Fruit fly (Drosophila melanogaster) whole organism, embryonic: Measurements from ENCODE around the gene CG10232.
A peak's percentile ranks its signal among the peaks of the same experiment; 100 is the strongest.

Experiments used
- Awh ChIP-seq: fragments of 200-800 bp; sonication (Bioruptor generic); IDR thresholded peaks from 2 replicates; pipeline ENCODE4, ENCODE4 v1.3.6; 2022; ENCODE audit warnings: missing biosample characterization, missing genetic modification characterization
- BEAF-32 ChIP-seq: fragments of 200-800 bp; sonication (Bioruptor generic); optimal IDR thresholded peaks from 3 replicates; lab custom pipeline; 2017; ENCODE audit warnings: missing biosample characterization, missing genetic modification characterization, mild to moderate bottlenecking, moderate library complexity, missing genetic modification reagents
- CG10321 ChIP-seq: fragments of 200-800 bp; sonication (Bioruptor generic); IDR thresholded peaks from 2 replicates; pipeline ENCODE4 v1.3.6; 2022; ENCODE audit warnings: missing biosample characterization, missing genetic modification characterization
- CG11247 ChIP-seq: fragments of 200-800 bp; sonication (Bioruptor generic); IDR thresholded peaks from 2 replicates; pipeline ENCODE4 v1.3.6; 2022; ENCODE audit warnings: missing biosample characterization, missing genetic modification characterization
- CG12071 ChIP-seq: fragments of 200-800 bp; sonication (Bioruptor generic); optimal IDR thresholded peaks from 3 replicates; lab custom pipeline; 2018; ENCODE audit warnings: missing biosample characterization, mild to moderate bottlenecking, missing genetic modification characterization
- CG14050 ChIP-seq: fragments of 200-800 bp; sonication (Bioruptor generic); IDR thresholded peaks from 3 replicates; pipeline ENCODE4 v1.3.6; 2022; ENCODE audit warnings: missing biosample characterization, missing genetic modification characterization
- CG14710 ChIP-seq: fragments of 200-800 bp; sonication (Bioruptor generic); optimal IDR thresholded peaks from 3 replicates; lab custom pipeline; 2019; ENCODE audit warnings: missing biosample characterization, mild to moderate bottlenecking, missing genetic modification characterization, moderate library complexity
- CG15479 ChIP-seq: fragments of 200-800 bp; sonication (Bioruptor generic); optimal IDR thresholded peaks from 3 replicates; lab custom pipeline; 2019; ENCODE audit warnings: missing biosample characterization, mild to moderate bottlenecking, missing genetic modification characterization, moderate library complexity
- CG15696 ChIP-seq: fragments of 200-800 bp; sonication (Bioruptor generic); optimal IDR thresholded peaks from 2 replicates; lab custom pipeline; 2019; ENCODE audit warnings: missing biosample characterization, mild to moderate bottlenecking, missing genetic modification characterization, moderate library complexity
- CG17359 ChIP-seq: fragments of 200-800 bp; sonication (Bioruptor generic); optimal IDR thresholded peaks from 3 replicates; lab custom pipeline; 2018; ENCODE audit warnings: missing biosample characterization, mild to moderate bottlenecking, missing genetic modification characterization, moderate library complexity
- CG17361 ChIP-seq: fragments of 200-800 bp; sonication (Bioruptor generic); IDR thresholded peaks from 3 replicates; pipeline ENCODE4 v1.3.6; 2022; ENCODE audit warnings: missing biosample characterization, missing genetic modification characterization
- CG2120 ChIP-seq: fragments of 200-800 bp; sonication (Bioruptor generic); optimal IDR thresholded peaks from 3 replicates; lab custom pipeline; 2016; ENCODE audit warnings: missing biosample characterization, missing genetic modification characterization
- CG2712 ChIP-seq: fragments of 200-800 bp; optimal IDR thresholded peaks from 3 replicates; lab custom pipeline; 2019; ENCODE audit warnings: missing biosample characterization, mild to moderate bottlenecking, missing genetic modification characterization, moderate library complexity
- CG30431 ChIP-seq: fragments of 200-800 bp; sonication (Bioruptor generic); optimal IDR thresholded peaks from 2 replicates; lab custom pipeline; 2017; ENCODE audit warnings: missing biosample characterization, missing genetic modification characterization
- CG3163 ChIP-seq: fragments of 200-800 bp; sonication (Bioruptor generic); optimal IDR thresholded peaks from 3 replicates; lab custom pipeline; 2016; ENCODE audit warnings: missing biosample characterization, missing genetic modification characterization
- CG33213 ChIP-seq: fragments of 200-800 bp; sonication (Bioruptor generic); optimal IDR thresholded peaks from 3 replicates; lab custom pipeline; 2016; ENCODE audit warnings: missing biosample characterization, missing genetic modification characterization
- CG3726 ChIP-seq: fragments of 200-800 bp; sonication (Bioruptor generic); IDR thresholded peaks from 3 replicates; pipeline ENCODE4, ENCODE4 v1.3.6; 2022; ENCODE audit warnings: missing biosample characterization, missing genetic modification characterization
- CG3995 ChIP-seq: fragments of 200-800 bp; sonication (Bioruptor generic); optimal IDR thresholded peaks from 3 replicates; lab custom pipeline; 2016; ENCODE audit warnings: missing biosample characterization, missing genetic modification characterization
- CG4404 ChIP-seq: fragments of 200-800 bp; sonication (Bioruptor generic); IDR thresholded peaks from 2 replicates; pipeline ENCODE4 v1.3.6; 2022; ENCODE audit warnings: missing biosample characterization, missing genetic modification characterization
- CG5245 ChIP-seq: fragments of 200-800 bp; sonication (Bioruptor generic); optimal IDR thresholded peaks from 3 replicates; lab custom pipeline; 2016; ENCODE audit warnings: missing biosample characterization, missing genetic modification characterization
- CG7372 ChIP-seq: fragments of 200-800 bp; sonication (Bioruptor generic); IDR thresholded peaks from 2 replicates; pipeline ENCODE4 v1.3.6; 2022; ENCODE audit warnings: missing biosample characterization, missing genetic modification characterization
- CG7745 ChIP-seq: fragments of 200-800 bp; sonication (Bioruptor generic); optimal IDR thresholded peaks from 2 replicates; lab custom pipeline; 2018; ENCODE audit warnings: missing biosample characterization, mild to moderate bottlenecking, missing genetic modification characterization, moderate library complexity
- CG9437 ChIP-seq: fragments of 200-800 bp; sonication (Bioruptor generic); optimal IDR thresholded peaks from 2 replicates; lab custom pipeline; 2018; ENCODE audit warnings: missing biosample characterization, mild to moderate bottlenecking, missing genetic modification characterization
- CG9932 ChIP-seq: fragments of 200-800 bp; sonication (Bioruptor generic); IDR thresholded peaks from 2 replicates; pipeline ENCODE4 v1.3.6; 2022; ENCODE audit warnings: missing biosample characterization, missing genetic modification characterization
- Doc3 ChIP-seq: fragments of 200-800 bp; sonication (Bioruptor generic); IDR thresholded peaks from 3 replicates; pipeline ENCODE4 v1.3.6; 2022; ENCODE audit warnings: missing biosample characterization, missing genetic modification characterization; ENCODE audit not compliant: partially characterized antibody
- Drgx ChIP-seq: fragments of 200-800 bp; sonication (Bioruptor generic); IDR thresholded peaks from 2 replicates; pipeline ENCODE4 v1.3.6; 2022; ENCODE audit warnings: missing biosample characterization, missing genetic modification characterization
- Ets97D ChIP-seq: fragments of 200-800 bp; sonication (Bioruptor generic); optimal IDR thresholded peaks from 3 replicates; lab custom pipeline; 2016; ENCODE audit warnings: missing biosample characterization, missing genetic modification characterization
- HHEX ChIP-seq: fragments of 200-800 bp; sonication (Bioruptor generic); optimal IDR thresholded peaks from 3 replicates; lab custom pipeline; 2017; ENCODE audit warnings: missing biosample characterization, mild to moderate bottlenecking, missing genetic modification characterization, missing genetic modification reagents
- Hr51 ChIP-seq, 2 experiments: fragments of 200-800 bp; sonication (Bioruptor generic); optimal IDR thresholded peaks; 2 replicates in 1 of 2; 3 replicates in 1 of 2; lab custom pipeline; 2016 to 2018; ENCODE audit warnings: missing biosample characterization in 2 of 2, missing genetic modification characterization in 2 of 2, mild to moderate bottlenecking in 1 of 2, moderate library complexity in 1 of 2
- Myb ChIP-seq: fragments of 200-800 bp; sonication (Bioruptor generic); optimal IDR thresholded peaks from 2 replicates; lab custom pipeline; 2016; ENCODE audit warnings: missing biosample characterization, missing genetic modification characterization
- NC2α ChIP-seq: fragments of 200-800 bp; sonication (Bioruptor generic); optimal IDR thresholded peaks from 2 replicates; lab custom pipeline; 2016; ENCODE audit warnings: missing biosample characterization, missing genetic modification characterization
- Side ChIP-seq: fragments of 200-800 bp; sonication (Bioruptor generic); optimal IDR thresholded peaks from 2 replicates; lab custom pipeline; 2016; ENCODE audit warnings: missing biosample characterization, missing genetic modification characterization
- Sox102F ChIP-seq: fragments of 200-800 bp; sonication (Bioruptor generic); optimal IDR thresholded peaks from 2 replicates; lab custom pipeline; 2018; ENCODE audit warnings: missing biosample characterization, mild to moderate bottlenecking, missing genetic modification characterization, moderate library complexity
- Tbp ChIP-seq: fragments of >200 bp; optimal IDR thresholded peaks from 2 replicates; lab custom pipeline; 2018; ENCODE audit warnings: missing biosample characterization, missing genetic modification characterization
- ase ChIP-seq: fragments of 200-800 bp; sonication (Bioruptor generic); IDR thresholded peaks from 3 replicates; pipeline ENCODE4 v1.3.6; 2022; ENCODE audit warnings: missing biosample characterization, missing genetic modification characterization
- btn ChIP-seq: fragments of 200-800 bp; sonication (Bioruptor generic); optimal IDR thresholded peaks from 2 replicates; lab custom pipeline; 2016; ENCODE audit warnings: missing biosample characterization, missing genetic modification characterization
- chif ChIP-seq, 2 experiments: fragments of 200-800 bp; sonication (Bioruptor generic); optimal IDR thresholded peaks; 3 replicates each; lab custom pipeline; 2016; ENCODE audit warnings: missing biosample characterization in 2 of 2, missing genetic modification characterization in 2 of 2
- crol ChIP-seq: fragments of 200-800 bp; sonication (Bioruptor generic); IDR thresholded peaks from 2 replicates; pipeline ENCODE4 v1.3.6; 2022; ENCODE audit warnings: missing biosample characterization, missing genetic modification characterization
- da ChIP-seq: fragments of 200-800 bp; sonication (Bioruptor generic); optimal IDR thresholded peaks from 2 replicates; lab custom pipeline; 2016; ENCODE audit warnings: missing biosample characterization, missing genetic modification characterization
- dati ChIP-seq: fragments of 200-800 bp; sonication (Bioruptor generic); IDR thresholded peaks from 2 replicates; pipeline ENCODE4 v1.3.6; 2022; ENCODE audit warnings: missing biosample characterization, missing genetic modification characterization
- en ChIP-seq: fragments of 200-800 bp; sonication (Bioruptor generic); optimal IDR thresholded peaks from 2 replicates; lab custom pipeline; 2016; ENCODE audit warnings: missing biosample characterization, missing genetic modification characterization
- eve ChIP-seq, 2 experiments: fragments of >200 bp; optimal IDR thresholded peaks; 2 replicates each; lab custom pipeline; 2017; ENCODE audit warnings: missing biosample characterization in 2 of 2, missing genetic modification characterization in 2 of 2
- ewg ChIP-seq: fragments of 200-800 bp; sonication (Bioruptor generic); optimal IDR thresholded peaks from 3 replicates; lab custom pipeline; 2017; ENCODE audit warnings: mild to moderate bottlenecking, missing biosample characterization, missing genetic modification reagents, missing genetic modification characterization
- gce ChIP-seq: fragments of 200-800 bp; sonication (Bioruptor generic); IDR thresholded peaks from 3 replicates; pipeline ENCODE4 v1.3.6; 2022; ENCODE audit warnings: missing biosample characterization, missing genetic modification characterization
- lilli ChIP-seq: fragments of 200-800 bp; sonication (Bioruptor generic); optimal IDR thresholded peaks from 3 replicates; lab custom pipeline; 2016; ENCODE audit warnings: missing biosample characterization, missing genetic modification characterization
- nerfin-1 ChIP-seq: fragments of 200-800 bp; sonication (Bioruptor generic); optimal IDR thresholded peaks from 3 replicates; lab custom pipeline; 2019; ENCODE audit warnings: missing biosample characterization, mild to moderate bottlenecking, missing genetic modification characterization, moderate library complexity
- phol ChIP-seq: fragments of 200-800 bp; sonication (Bioruptor generic); optimal IDR thresholded peaks from 3 replicates; lab custom pipeline; 2018; ENCODE audit warnings: missing biosample characterization, mild to moderate bottlenecking, missing genetic modification characterization, moderate library complexity
- pnt ChIP-seq: fragments of 200-800 bp; sonication (Bioruptor generic); optimal IDR thresholded peaks from 3 replicates; lab custom pipeline; 2016; ENCODE audit warnings: missing biosample characterization, missing genetic modification characterization
- sob ChIP-seq: fragments of 200-800 bp; sonication (Bioruptor generic); IDR thresholded peaks from 2 replicates; pipeline ENCODE4 v1.3.6; 2022; ENCODE audit warnings: missing biosample characterization, missing genetic modification characterization
- tll ChIP-seq, 2 experiments: fragments of 200-800 bp in 1 of 2; fragments of >200 bp in 1 of 2; sonication (Bioruptor generic) in 1 of 2; optimal IDR thresholded peaks; 2 replicates each; lab custom pipeline; 2017 to 2019; ENCODE audit warnings: missing biosample characterization in 2 of 2, missing genetic modification characterization in 2 of 2, mild to moderate bottlenecking in 1 of 2, moderate library complexity in 1 of 2
- ttk ChIP-seq: fragments of 200-800 bp; sonication (Bioruptor generic); IDR thresholded peaks from 2 replicates; pipeline ENCODE4 v2.1.2; 2022; ENCODE audit warnings: missing biosample characterization, missing genetic modification characterization
- zfh2 ChIP-seq: fragments of 200-800 bp; sonication (Bioruptor generic); optimal IDR thresholded peaks from 2 replicates; lab custom pipeline; 2016; ENCODE audit warnings: missing biosample characterization, missing genetic modification characterization

CG10232 gene

dm6 chr3R:23721936-23722335, 511 bp upstream of the CG10232 start (continued):
- TF ChIP-seq Ets97D (GFP tag; lab: Kevin White, UChicago), result peak; percentile 2
- no peak for TF ChIP-seq zfh2 (GFP tag; lab: Kevin White, UChicago)
- TF ChIP-seq CG2120 (GFP tag; lab: Kevin White, UChicago), result peak; percentile 43
- TF ChIP-seq da (GFP tag; lab: Kevin White, UChicago), result no peak
- peak; percentile 53 for TF ChIP-seq CG2712
- no peak for TF ChIP-seq HHEX (GFP tag; lab: Kevin White, UChicago)
- TF ChIP-seq Myb, result peak; percentile 70
- TF ChIP-seq ase (GFP tag; lab: Robert Waterston, UW), result no peak
- TF ChIP-seq Drgx (GFP tag; lab: Robert Waterston, UW), result no peak
- TF ChIP-seq nerfin-1 (tag; lab: Kevin White, UChicago), result no peak
- TF ChIP-seq Awh (GFP tag; lab: Robert Waterston, UW), result no peak
- no peak for TF ChIP-seq CG3163 (GFP tag; lab: Kevin White, UChicago)
- no peak for TF ChIP-seq CG12071 (GFP tag; lab: Kevin White, UChicago)
- no peak for TF ChIP-seq Side
- no peak for TF ChIP-seq CG15479
- TF ChIP-seq CG17359 (tag; lab: Kevin White, UChicago), result peak; percentile 14
- peak; percentile 14 for TF ChIP-seq CG14710 (tag; lab: Kevin White, UChicago)
- TF ChIP-seq ttk (GFP tag; lab: Robert Waterston, UW), result no peak
- peak; percentile 2 for TF ChIP-seq BEAF-32 (GFP tag; lab: Kevin White, UChicago)
- TF ChIP-seq CG3726 (GFP tag; lab: Robert Waterston, UW), result no peak
- peak; percentile 34 for TF ChIP-seq lilli (GFP tag; lab: Kevin White, UChicago)
- TF ChIP-seq CG30431, result no peak
- no peak for TF ChIP-seq btn
- TF ChIP-seq phol (tag; lab: Kevin White, UChicago), result peak; percentile 15
- no peak for TF ChIP-seq Tbp (GFP tag; lab: Kevin White, UChicago)
- TF ChIP-seq CG15696 (tag; lab: Kevin White, UChicago), result peak; percentile 64
- peak; percentile 47 for TF ChIP-seq Sox102F (GFP tag; lab: Kevin White, UChicago)
- TF ChIP-seq dati (GFP tag; lab: Robert Waterston, UW), result no peak
- TF ChIP-seq chif (GFP tag; optimal IDR thresholded peaks at IDR 0.05; lab: Kevin White, UChicago), result no peak
- TF ChIP-seq CG11247 (GFP tag; lab: Robert Waterston, UW), result no peak
- no peak for TF ChIP-seq crol (GFP tag; lab: Robert Waterston, UW)
- no peak for TF ChIP-seq CG10321 (GFP tag; lab: Robert Waterston, UW)
- no peak for TF ChIP-seq gce (GFP tag; lab: Robert Waterston, UW)
- TF ChIP-seq CG7745, result no peak
- no peak for TF ChIP-seq tll (GFP tag; optimal IDR thresholded peaks at IDR 0.05; lab: Kevin White, UChicago)
- peak; percentile 13; the same call in 1 of the 2 replicates for TF ChIP-seq CG7372 (GFP tag; lab: Robert Waterston, UW)
- peak; percentile 25 for TF ChIP-seq CG3995 (GFP tag; lab: Kevin White, UChicago)
- TF ChIP-seq NC2α, result no peak
- TF ChIP-seq CG33213 (GFP tag; lab: Kevin White, UChicago), result no peak
- TF ChIP-seq CG9932 (GFP tag; lab: Robert Waterston, UW), result peak; percentile 50
- peak in 1 of 2 experiments; percentile 16 for TF ChIP-seq Hr51 (GFP tag; optimal IDR thresholded peaks at IDR 0.05; lab: Kevin White, UChicago)
- no peak for TF ChIP-seq CG4404 (GFP tag; lab: Robert Waterston, UW)
- no peak for TF ChIP-seq sob (GFP tag; lab: Robert Waterston, UW)
- TF ChIP-seq CG5245 (GFP tag; lab: Kevin White, UChicago), result peak; percentile 36
- no peak for TF ChIP-seq en (GFP tag; lab: Kevin White, UChicago)
- no peak for TF ChIP-seq ewg (GFP tag; lab: Kevin White, UChicago)
- TF ChIP-seq CG9437 (GFP tag; lab: Kevin White, UChicago), result no peak
- no peak for TF ChIP-seq CG14050 (GFP tag; lab: Robert Waterston, UW)
- TF ChIP-seq CG17361, result peak; percentile 29; the same call in 1 of the 3 replicates
- no peak for TF ChIP-seq Doc3
- TF ChIP-seq eve (GFP tag; optimal IDR thresholded peaks at IDR 0.05; lab: Kevin White, UChicago), result peak in 1 of 2 experiments; percentile 31
- TF ChIP-seq pnt (GFP tag; lab: Kevin White, UChicago), result no peak
